Worm (Caenorhabditis elegans): ENCODE data around the gene zig-3.

DNA sequence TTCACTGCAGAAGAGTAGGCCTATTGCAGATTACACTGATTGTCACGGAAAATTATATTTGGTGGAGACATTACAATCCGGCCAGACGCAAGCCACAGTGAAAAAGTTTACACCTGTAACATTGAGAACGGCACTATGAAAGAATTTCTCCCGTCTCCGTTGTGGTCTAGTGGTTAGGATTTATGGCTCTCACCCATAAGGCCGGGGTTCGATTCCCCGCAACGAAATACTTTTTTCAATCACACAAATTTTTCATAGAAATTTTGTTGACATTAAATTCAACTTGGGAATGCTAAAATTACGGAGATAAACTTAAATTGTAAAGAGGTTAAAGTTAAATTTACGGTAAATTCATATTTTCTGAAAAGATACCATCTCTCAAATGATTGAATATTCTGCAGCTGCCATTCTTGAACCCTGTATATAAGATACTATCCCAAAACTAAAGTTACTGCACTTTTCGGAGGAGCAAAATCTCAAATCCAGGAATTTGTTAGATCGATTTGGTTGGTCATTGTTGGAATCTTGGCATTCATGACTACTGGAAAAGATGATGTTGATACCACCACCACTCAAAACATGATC lies 24.0 kb upstream of the zig-3 start, which contains the start of gene C39D10.1:
- TF ChIP-seq elt-3 (tag; optimal IDR thresholded peaks at IDR 0.05) = no peak
- TF ChIP-seq nhr-11 (tag; optimal IDR thresholded peaks at IDR 0.05) = no peak
- peak; percentile 20 for TF ChIP-seq pha-4 (tag; optimal IDR thresholded peaks at IDR 0.05)
- TF ChIP-seq unc-62 (GFP tag; optimal IDR thresholded peaks at IDR 0.05) = no peak
- no peak for TF ChIP-seq ceh-16 (tag; optimal IDR thresholded peaks at IDR 0.05)
- TF ChIP-seq egl-5 (tag; optimal IDR thresholded peaks at IDR 0.05) = no peak
- no peak for TF ChIP-seq aly-2 (tag; optimal IDR thresholded peaks at IDR 0.05)
- TF ChIP-seq fos-1 (tag; optimal IDR thresholded peaks at IDR 0.05) = no peak
- no peak for TF ChIP-seq nhr-12 (tag; optimal IDR thresholded peaks at IDR 0.05)
- no peak for TF ChIP-seq snpc-4 (tag; optimal IDR thresholded peaks at IDR 0.05)
- TF ChIP-seq jun-1 (tag; optimal IDR thresholded peaks at IDR 0.05) = no peak

All from whole organism, L3 larva.